Fruit fly (Drosophila melanogaster): ENCODE measurements around the gene Fancd2.

dm6 chr3R:20788559-20788958 lies 27.4 kb downstream of the Fancd2 start:
- TF ChIP-seq ttk (optimal IDR thresholded peaks at IDR 0.05) (no peak), insv (optimal IDR thresholded peaks at IDR 0.05) (no peak), psq (optimal IDR thresholded peaks at IDR 0.05) (no peak), h (optimal IDR thresholded peaks at IDR 0.05) (no peak), Myc (optimal IDR thresholded peaks at IDR 0.05) (no peak)
